Worm (Caenorhabditis elegans) whole organism, L2 larva: ENCODE results near the gene F21C10.13.

Source experiments
- F13H6.1 ChIP-seq: sonication (generic microtip); optimal IDR thresholded peaks from 2 replicates; lab custom pipeline; 2016; ENCODE audit warnings: missing genetic modification characterization, missing compliant biosample characterization
- alr-1 ChIP-seq: fragments of 150-350 bp; optimal IDR thresholded peaks from 2 replicates; lab custom pipeline; 2014; ENCODE audit warnings: missing biosample characterization, missing genetic modification characterization
- ceh-16 ChIP-seq: fragments of 150-350 bp; optimal IDR thresholded peaks from 2 replicates; lab custom pipeline; 2014; ENCODE audit warnings: missing biosample characterization, missing genetic modification characterization
- ceh-82 ChIP-seq: fragments of 150-350 bp; optimal IDR thresholded peaks from 2 replicates; lab custom pipeline; 2014; ENCODE audit warnings: missing biosample characterization, missing genetic modification characterization
- crh-2 ChIP-seq: sonication (generic microtip); optimal IDR thresholded peaks from 2 replicates; lab custom pipeline; 2017; ENCODE audit warnings: missing biosample characterization, missing genetic modification characterization
- dmd-4 ChIP-seq: sonication (generic microtip); optimal IDR thresholded peaks from 2 replicates; lab custom pipeline; 2017; ENCODE audit warnings: missing biosample characterization, missing genetic modification characterization
- egl-27 ChIP-seq: sonication (generic microtip); optimal IDR thresholded peaks from 3 replicates; lab custom pipeline; 2017; ENCODE audit warnings: missing biosample characterization, missing genetic modification reagents, missing genetic modification characterization
- elt-1 ChIP-seq: fragments of 150-350 bp; optimal IDR thresholded peaks from 2 replicates; lab custom pipeline; 2014; ENCODE audit warnings: missing biosample characterization, missing genetic modification characterization
- elt-3 ChIP-seq: sonication (generic microtip); optimal IDR thresholded peaks from 2 replicates; lab custom pipeline; 2017; ENCODE audit warnings: missing biosample characterization, missing genetic modification characterization
- fos-1 ChIP-seq: fragments of 150-350 bp; optimal IDR thresholded peaks from 2 replicates; lab custom pipeline; 2014; ENCODE audit warnings: missing biosample characterization, missing genetic modification characterization
- gmeb-1 ChIP-seq: fragments of 150-350 bp; optimal IDR thresholded peaks from 2 replicates; lab custom pipeline; 2014; ENCODE audit warnings: missing biosample characterization, missing genetic modification characterization
- lin-11 ChIP-seq: fragments of 150-350 bp; sonication (generic microtip); optimal IDR thresholded peaks from 2 replicates; lab custom pipeline; 2014; ENCODE audit warnings: missing biosample characterization, missing genetic modification characterization, inconsistent platforms, mixed read lengths
- lin-39 ChIP-seq: fragments of 150-350 bp; optimal IDR thresholded peaks from 2 replicates; lab custom pipeline; 2014; ENCODE audit warnings: missing biosample characterization, missing genetic modification reagents, missing genetic modification characterization
- lsy-2 ChIP-seq, 2 experiments: fragments of 150-350 bp in 1 of 2; sonication (generic microtip) in 1 of 2; optimal IDR thresholded peaks; 2 replicates each; lab custom pipeline; 2014 to 2017; ENCODE audit warnings: missing biosample characterization in 2 of 2, missing genetic modification characterization in 2 of 2
- mab-5 ChIP-seq: fragments of 150-350 bp; optimal IDR thresholded peaks from 2 replicates; lab custom pipeline; 2014; ENCODE audit warnings: missing biosample characterization, missing genetic modification characterization
- mbf-1 ChIP-seq: sonication (generic microtip); optimal IDR thresholded peaks from 2 replicates; lab custom pipeline; 2017; ENCODE audit warnings: missing biosample characterization, missing genetic modification characterization
- mdl-1 ChIP-seq, 2 experiments: fragments of 150-350 bp in 1 of 2; sonication (generic microtip) in 1 of 2; optimal IDR thresholded peaks; 2 replicates each; lab custom pipeline; 2017; ENCODE audit warnings: missing biosample characterization in 2 of 2, missing genetic modification characterization in 2 of 2
- nhr-10 ChIP-seq: sonication (generic microtip); optimal IDR thresholded peaks from 2 replicates; lab custom pipeline; 2017; ENCODE audit warnings: missing biosample characterization, missing genetic modification characterization
- nhr-11 ChIP-seq: fragments of 150-350 bp; optimal IDR thresholded peaks from 2 replicates; lab custom pipeline; 2014; ENCODE audit warnings: missing biosample characterization, missing genetic modification characterization
- nhr-12 ChIP-seq: fragments of 150-350 bp; optimal IDR thresholded peaks from 2 replicates; lab custom pipeline; 2014; ENCODE audit warnings: missing biosample characterization, missing genetic modification characterization
- nhr-129 ChIP-seq: fragments of 150-350 bp; optimal IDR thresholded peaks from 2 replicates; lab custom pipeline; 2014; ENCODE audit warnings: missing biosample characterization, missing genetic modification characterization
- nhr-21 ChIP-seq: fragments of 150-350 bp; optimal IDR thresholded peaks from 2 replicates; lab custom pipeline; 2014; ENCODE audit warnings: missing biosample characterization, missing genetic modification characterization
- nhr-23 ChIP-seq: fragments of 150-350 bp; optimal IDR thresholded peaks from 2 replicates; lab custom pipeline; 2014; ENCODE audit warnings: missing biosample characterization, missing genetic modification reagents, missing genetic modification characterization
- nhr-25 ChIP-seq: fragments of 150-350 bp; sonication (generic microtip); optimal IDR thresholded peaks from 3 replicates; lab custom pipeline; 2014; ENCODE audit warnings: missing biosample characterization, missing genetic modification characterization
- nhr-6 ChIP-seq: fragments of 150-350 bp; optimal IDR thresholded peaks from 2 replicates; lab custom pipeline; 2014; ENCODE audit warnings: missing biosample characterization, missing genetic modification characterization
- nhr-77 ChIP-seq: fragments of 150-350 bp; optimal IDR thresholded peaks from 2 replicates; lab custom pipeline; 2014; ENCODE audit warnings: missing biosample characterization, missing genetic modification characterization
- sem-4 ChIP-seq: fragments of 150-350 bp; optimal IDR thresholded peaks from 2 replicates; lab custom pipeline; 2014; ENCODE audit warnings: missing biosample characterization, missing genetic modification reagents, missing genetic modification characterization
- skn-1 ChIP-seq: sonication (generic microtip); optimal IDR thresholded peaks from 2 replicates; lab custom pipeline; 2017; ENCODE audit warnings: missing biosample characterization, missing genetic modification characterization
- sma-9 ChIP-seq, 2 experiments: fragments of 150-350 bp in 1 of 2; sonication (generic microtip) in 1 of 2; optimal IDR thresholded peaks; 2 replicates each; lab custom pipeline; 2014 to 2016; ENCODE audit warnings: missing genetic modification characterization in 2 of 2, mild to moderate bottlenecking in 1 of 2, missing biosample characterization in 1 of 2, missing compliant biosample characterization in 1 of 2, missing genetic modification reagents in 1 of 2, moderate library complexity in 1 of 2
- snpc-4 ChIP-seq: fragments of 150-350 bp; optimal IDR thresholded peaks from 2 replicates; lab custom pipeline; 2014; ENCODE audit warnings: missing biosample characterization, missing genetic modification characterization
- unc-55 ChIP-seq: fragments of 150-350 bp; sonication (generic microtip); optimal IDR thresholded peaks from 3 replicates; lab custom pipeline; 2014; ENCODE audit warnings: missing biosample characterization, missing genetic modification reagents, missing genetic modification characterization
- ztf-1 ChIP-seq: fragments of 200-800 bp; sonication (Bioruptor generic); conservative IDR thresholded peaks from 2 replicates; pipeline ENCODE4 v1.3.6; 2022; ENCODE audit warnings: missing genetic modification characterization, missing compliant biosample characterization
- ztf-11 ChIP-seq: sonication (generic microtip); optimal IDR thresholded peaks from 2 replicates; lab custom pipeline; 2017; ENCODE audit warnings: missing biosample characterization, missing genetic modification characterization
- ztf-4 ChIP-seq: fragments of 150-350 bp; optimal IDR thresholded peaks from 2 replicates; lab custom pipeline; 2014; ENCODE audit warnings: missing biosample characterization, missing genetic modification characterization

The F21C10.13 gene

DNA sequence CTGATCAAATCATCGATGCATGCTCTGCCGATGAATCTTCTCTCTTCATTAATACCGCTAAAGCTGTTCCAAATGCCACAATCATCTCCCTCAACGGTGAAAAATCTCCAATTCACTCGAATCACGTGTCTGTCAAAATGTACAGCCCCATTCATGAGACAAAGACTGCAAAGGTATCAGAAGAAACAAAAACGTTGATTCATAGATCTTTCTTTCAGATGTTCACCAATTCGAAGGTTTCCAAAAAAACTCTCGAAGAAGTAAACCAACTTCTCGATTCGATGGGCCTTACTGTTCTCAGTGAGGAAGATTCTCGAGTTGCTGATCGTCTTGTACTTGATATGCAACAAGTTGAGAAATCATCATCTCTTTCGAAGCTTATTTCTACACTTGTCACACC is 25.4 kb upstream of the F21C10.13 start:
- no peak for TF ChIP-seq ceh-82 (tag; lab: Kevin White, UChicago)
- no peak for TF ChIP-seq mbf-1
- no peak for TF ChIP-seq nhr-23 (tag; lab: Kevin White, UChicago)
- no peak for TF ChIP-seq ztf-1 (GFP tag; lab: Robert Waterston, UW)
- no peak for TF ChIP-seq elt-1
- TF ChIP-seq nhr-6 (tag; lab: Kevin White, UChicago), result no peak
- TF ChIP-seq sma-9 (GFP tag; optimal IDR thresholded peaks at IDR 0.05; lab: Kevin White, UChicago), result no peak
- no peak for TF ChIP-seq sma-9 (tag; optimal IDR thresholded peaks at IDR 0.05; lab: Kevin White, UChicago)
- TF ChIP-seq ceh-16 (tag; lab: Kevin White, UChicago), result no peak
- TF ChIP-seq alr-1 (tag; lab: Kevin White, UChicago), result no peak
- TF ChIP-seq dmd-4 (tag; lab: Kevin White, UChicago), result no peak
- no peak for TF ChIP-seq ztf-4
- no peak for TF ChIP-seq skn-1 (tag; lab: Kevin White, UChicago)

DNA sequence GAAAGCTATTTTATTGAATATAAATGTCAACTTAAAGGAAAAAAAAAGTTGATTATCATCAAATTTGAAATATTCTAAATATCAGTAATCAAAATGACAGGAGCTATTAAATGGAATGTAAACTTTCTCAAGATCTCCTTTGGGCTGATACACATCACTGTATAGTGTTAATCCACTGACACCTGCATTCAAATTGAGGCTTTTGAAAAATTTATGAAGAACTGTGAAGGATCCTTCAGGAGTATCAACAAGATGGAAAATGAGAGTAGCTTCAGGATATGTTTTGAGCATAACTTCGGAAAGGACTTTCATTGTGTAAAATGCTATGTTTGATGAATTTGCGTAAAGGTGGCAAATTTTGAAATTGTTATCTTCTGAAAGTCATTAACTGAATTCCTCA is 24.9 kb upstream of the F21C10.13 start:
- TF ChIP-seq mdl-1 (tag; optimal IDR thresholded peaks at IDR 0.05; lab: Kevin White, UChicago) (no peak), nhr-129 (tag; lab: Kevin White, UChicago) (peak; percentile 38)

- TF ChIP-seq skn-1 (tag; lab: Kevin White, UChicago) (no peak), fos-1 (tag; lab: Kevin White, UChicago) (peak; percentile 5)
Observed at ce11 chrV:9098280-9098973, 23.7 kb upstream of the F21C10.13 start, which contains the start of gene F21C10.9. F21C10.9 (minus strand) TSS chrV:9098696.

ce11 chrV:9101062-9101461 is 21.0 kb upstream of the F21C10.13 start, which contains the start of gene frpr-6:
frpr-6 (minus strand) TSS chrV:9101162.
- no peak for TF ChIP-seq ztf-4
- TF ChIP-seq nhr-12, result no peak
- no peak for TF ChIP-seq snpc-4
- TF ChIP-seq nhr-77, result no peak
- TF ChIP-seq sma-9 (GFP tag; optimal IDR thresholded peaks at IDR 0.05; lab: Kevin White, UChicago), result no peak
- no peak for TF ChIP-seq sma-9 (tag; optimal IDR thresholded peaks at IDR 0.05; lab: Kevin White, UChicago)
- no peak for TF ChIP-seq mbf-1
- no peak for TF ChIP-seq nhr-129 (tag; lab: Kevin White, UChicago)
- TF ChIP-seq lin-11, result no peak
- no peak for TF ChIP-seq elt-1
- TF ChIP-seq F13H6.1 (tag; lab: Kevin White, UChicago), result no peak
- TF ChIP-seq skn-1 (tag; lab: Kevin White, UChicago), result no peak
- no peak for TF ChIP-seq crh-2 (tag; lab: Kevin White, UChicago)
- no peak for TF ChIP-seq ztf-1 (GFP tag; lab: Robert Waterston, UW)
- TF ChIP-seq nhr-11, result no peak

ce11 chrV:9108219-9108618 is 13.9 kb upstream of the F21C10.13 start, which contains the start of gene F21C10.18:
F21C10.18 (plus strand) TSS chrV:9108519.
- no peak for TF ChIP-seq nhr-21 (tag; lab: Kevin White, UChicago)

DNA sequence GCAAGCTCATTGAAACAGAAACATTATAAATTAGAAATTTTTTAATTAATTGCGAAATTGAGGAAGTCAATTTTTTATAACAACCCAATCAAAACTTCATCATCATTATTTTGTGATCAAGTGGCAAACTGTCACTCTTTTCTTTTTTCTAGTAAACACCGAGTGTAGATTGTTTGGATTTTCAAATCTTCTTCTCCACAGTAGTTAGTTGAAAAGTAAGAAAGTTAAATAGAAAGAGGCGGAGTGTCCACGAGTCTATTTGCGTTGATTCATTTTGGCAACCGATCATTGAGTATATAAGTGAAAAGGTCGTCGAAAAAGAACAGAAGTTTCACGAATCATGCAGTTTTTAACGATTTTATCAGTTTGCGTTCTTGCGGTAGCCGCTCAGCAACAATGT is 12.8 kb upstream of the F21C10.13 start, which contains the start of gene pqn-31:
TSS of gene pqn-31 (plus strand) at position 301 of the 400 bp plus-strand sequence.
- TF ChIP-seq nhr-77, result no peak
- TF ChIP-seq gmeb-1 (tag; lab: Kevin White, UChicago), result no peak
- no peak for TF ChIP-seq nhr-11
- no peak for TF ChIP-seq alr-1 (tag; lab: Kevin White, UChicago)
- TF ChIP-seq elt-3 (tag; lab: Kevin White, UChicago), result no peak

DNA sequence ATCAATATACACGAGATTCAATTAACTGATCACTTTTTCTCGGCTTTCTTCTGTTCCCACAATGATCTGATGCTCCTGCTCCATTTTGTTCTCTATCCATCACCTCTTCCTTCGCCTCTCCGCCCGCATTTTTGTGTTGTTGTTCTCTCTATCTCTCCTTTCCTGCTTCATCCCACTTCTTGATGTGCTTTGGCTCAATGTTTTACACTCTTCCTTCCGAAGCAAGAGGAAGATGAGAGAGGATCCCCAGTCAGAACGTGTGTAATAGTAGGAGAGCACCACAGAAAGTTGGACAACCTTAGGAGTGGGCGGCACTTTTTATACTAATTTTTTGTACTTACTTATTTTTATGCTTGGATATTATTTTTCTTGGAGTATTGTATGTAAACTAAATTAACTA is 10.1 kb upstream of the F21C10.13 start:
- TF ChIP-seq nhr-129 (tag; lab: Kevin White, UChicago), result peak; percentile 46
- peak; percentile 25 for TF ChIP-seq sma-9 (GFP tag; optimal IDR thresholded peaks at IDR 0.05; lab: Kevin White, UChicago)
- no peak for TF ChIP-seq sma-9 (tag; optimal IDR thresholded peaks at IDR 0.05; lab: Kevin White, UChicago)
- no peak for TF ChIP-seq alr-1 (tag; lab: Kevin White, UChicago)

DNA sequence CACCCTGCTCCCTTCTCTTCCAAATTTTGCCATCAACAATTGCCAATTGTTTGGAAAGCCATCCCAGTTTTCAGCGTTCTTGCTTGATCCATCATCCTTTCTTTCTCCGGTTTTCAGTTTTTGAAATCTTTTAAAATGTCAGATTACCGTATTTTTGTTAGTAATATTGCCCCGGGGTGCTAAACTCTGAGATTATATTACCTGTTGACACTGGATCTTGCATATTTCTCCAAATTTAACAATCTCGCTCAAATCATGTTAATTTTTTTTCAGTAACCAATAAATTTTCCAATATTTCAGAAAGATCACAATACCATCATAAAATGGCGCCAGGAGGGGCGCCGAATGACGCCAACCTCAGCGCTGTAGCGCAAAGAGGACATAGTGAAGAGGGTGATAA is 9.6 kb upstream of the F21C10.13 start, which contains the start of gene F21C10.7:
TSS of gene F21C10.7 (plus strand) at position 301 of the 400 bp plus-strand sequence.
- TF ChIP-seq ztf-4, result no peak
- no peak for TF ChIP-seq egl-27 (tag; lab: Kevin White, UChicago)
- TF ChIP-seq nhr-21 (tag; lab: Kevin White, UChicago), result no peak
- no peak for TF ChIP-seq lsy-2 (tag; optimal IDR thresholded peaks at IDR 0.05; lab: Kevin White, UChicago)
- TF ChIP-seq nhr-77, result no peak
- no peak for TF ChIP-seq unc-55 (GFP tag; lab: Kevin White, UChicago)
- no peak for TF ChIP-seq lin-39
- no peak for TF ChIP-seq nhr-10 (tag; lab: Kevin White, UChicago)
- TF ChIP-seq nhr-25 (tag; lab: Kevin White, UChicago), result no peak
- no peak for TF ChIP-seq ztf-11 (tag; lab: Kevin White, UChicago)
- no peak for TF ChIP-seq nhr-23 (tag; lab: Kevin White, UChicago)
- no peak for TF ChIP-seq mbf-1
- no peak for TF ChIP-seq sem-4
- no peak for TF ChIP-seq elt-3 (tag; lab: Kevin White, UChicago)
- no peak for TF ChIP-seq nhr-12
- no peak for TF ChIP-seq mab-5
- TF ChIP-seq nhr-6 (tag; lab: Kevin White, UChicago), result no peak
- no peak for TF ChIP-seq alr-1 (tag; lab: Kevin White, UChicago)
- no peak for TF ChIP-seq nhr-129 (tag; lab: Kevin White, UChicago)
- TF ChIP-seq, all 48 proteins: peak for 0
